Worm (Caenorhabditis elegans): ENCODE data around the gene F35H12.1.

The F35H12.1 gene

DNA sequence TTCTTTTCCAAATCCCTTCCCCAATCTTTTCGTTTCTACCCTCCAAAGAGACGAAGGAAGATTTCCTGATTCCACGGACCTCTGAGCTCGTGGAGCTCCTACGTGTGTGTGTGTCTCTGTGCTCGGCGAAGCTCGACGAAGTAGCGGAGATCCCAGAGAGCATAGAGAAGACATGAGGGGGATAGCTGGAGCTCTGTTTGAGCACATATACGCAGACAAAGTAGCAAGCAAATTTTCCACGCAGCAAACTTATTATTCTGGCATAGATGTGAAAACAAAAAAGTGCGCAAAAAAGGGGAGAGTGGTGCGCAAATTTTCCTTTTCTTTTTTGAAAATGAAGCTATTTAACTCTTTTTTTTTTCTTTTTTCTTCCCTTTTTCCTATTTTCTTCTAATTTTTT, 730 bp upstream of the F35H12.1 start (continued):
- TF ChIP-seq unc-98 (GFP tag; IDR thresholded peaks at IDR 0.05) (no peak), pax-3 (tag; optimal IDR thresholded peaks at IDR 0.05) (no peak), aha-1 (tag; optimal IDR thresholded peaks at IDR 0.05) (no peak), lin-35 (GFP tag; optimal IDR thresholded peaks at IDR 0.05) (peak in 1 of 2 experiments; percentile 12), unc-62 (GFP tag; optimal IDR thresholded peaks at IDR 0.05) (no peak), lsy-2 (tag; optimal IDR thresholded peaks at IDR 0.05) (peak in 1 of 2 experiments; percentile 26), ces-1 (GFP tag; optimal IDR thresholded peaks at IDR 0.05) (no peak), pqm-1 (tag; optimal IDR thresholded peaks at IDR 0.05) (no peak), ztf-4 (tag; optimal IDR thresholded peaks at IDR 0.05) (no peak), zip-4 (GFP tag; optimal IDR thresholded peaks at IDR 0.05) (no peak), mep-1 (tag; optimal IDR thresholded peaks at IDR 0.05) (peak; percentile 4), Y116A8C.19 (tag; optimal IDR thresholded peaks at IDR 0.05; ENCODE audit: borderline replicate concordance) (no peak), swsn-7 (tag; optimal IDR thresholded peaks at IDR 0.05) (peak; percentile 30), irx-1 (tag; optimal IDR thresholded peaks at IDR 0.05) (no peak), lin-39 (tag; optimal IDR thresholded peaks at IDR 0.05) (no peak), nhr-12 (tag; optimal IDR thresholded peaks at IDR 0.05) (no peak), lin-13 (GFP tag; optimal IDR thresholded peaks at IDR 0.05) (no peak), tbx-2 (tag; optimal IDR thresholded peaks at IDR 0.05) (peak; percentile 14), lin-15B (tag; optimal IDR thresholded peaks at IDR 0.05) (no peak), fos-1 (tag; optimal IDR thresholded peaks at IDR 0.05) (no peak), dsc-1 (tag; optimal IDR thresholded peaks at IDR 0.05) (no peak), ceh-82 (tag; optimal IDR thresholded peaks at IDR 0.05) (peak in 2 of 3 experiments; percentile 37 to 45), nhr-47 (tag; optimal IDR thresholded peaks at IDR 0.05) (peak; percentile 47), pag-3 (tag; optimal IDR thresholded peaks at IDR 0.05; ENCODE audit: borderline replicate concordance, insufficient read depth) (no peak), efl-3 (GFP tag; optimal IDR thresholded peaks at IDR 0.05) (no peak), jun-1 (tag; optimal IDR thresholded peaks at IDR 0.05) (no peak), zag-1 (tag; optimal IDR thresholded peaks at IDR 0.05) (no peak), mdl-1 (tag; optimal IDR thresholded peaks at IDR 0.05) (peak in 1 of 2 experiments; percentile 0), rnt-1 (tag; optimal IDR thresholded peaks at IDR 0.05) (peak; percentile 41), hlh-4 (tag; optimal IDR thresholded peaks at IDR 0.05) (no peak), ama-1 (optimal IDR thresholded peaks at IDR 0.05) (no peak), F16B12.6 (tag; optimal IDR thresholded peaks at IDR 0.05) (no peak), tlp-1 (tag; optimal IDR thresholded peaks at IDR 0.05) (no peak), fkh-8 (tag; optimal IDR thresholded peaks at IDR 0.05) (peak; percentile 49), unc-130 (tag; optimal IDR thresholded peaks at IDR 0.05) (peak; percentile 13), fkh-10 (GFP tag; optimal IDR thresholded peaks at IDR 0.05) (peak; percentile 65), ceh-88 (GFP tag; IDR thresholded peaks at IDR 0.05) (no peak), elt-2 (tag; optimal IDR thresholded peaks at IDR 0.05) (no peak), elt-3 (tag; optimal IDR thresholded peaks at IDR 0.05) (no peak), sox-4 (tag; optimal IDR thresholded peaks at IDR 0.05) (no peak), ets-5 (GFP tag; IDR thresholded peaks at IDR 0.05) (no peak), xbp-1 (tag; optimal IDR thresholded peaks at IDR 0.05) (no peak)

DNA sequence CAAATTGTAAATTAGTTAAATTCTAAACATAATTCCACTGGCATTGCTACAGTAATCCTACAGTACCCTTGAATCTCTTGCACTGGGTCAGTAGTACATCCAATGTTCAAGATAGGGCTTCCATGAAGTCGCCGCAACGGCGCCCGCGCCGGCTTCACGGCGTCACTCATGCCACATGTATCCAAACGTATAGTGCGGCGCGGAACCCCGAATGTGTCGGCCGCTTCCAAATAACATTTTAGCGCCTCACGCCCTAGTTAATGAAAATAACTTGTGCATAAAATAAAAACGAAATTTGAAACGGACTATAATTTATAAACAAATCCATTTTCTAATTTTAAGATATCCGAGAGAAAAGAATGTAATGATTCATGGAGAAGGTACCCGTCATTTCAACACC, 2.4 kb downstream of the F35H12.1 start:
- no peak for TF ChIP-seq zag-1 (tag; optimal IDR thresholded peaks at IDR 0.05)
- no peak for TF ChIP-seq sptf-1 (tag; optimal IDR thresholded peaks at IDR 0.05)
- peak; percentile 22 for TF ChIP-seq hlh-17 (GFP tag; optimal IDR thresholded peaks at IDR 0.05; ENCODE audit: borderline replicate concordance)
- peak; percentile 87 for TF ChIP-seq snpc-4 (tag; optimal IDR thresholded peaks at IDR 0.05)

Data from whole organism, L1 larva.